Worm (Caenorhabditis elegans): Measurements from ENCODE around the gene npr-38.
A peak's percentile ranks its signal among the peaks of the same experiment; 100 is the strongest.

Gene npr-38

DNA sequence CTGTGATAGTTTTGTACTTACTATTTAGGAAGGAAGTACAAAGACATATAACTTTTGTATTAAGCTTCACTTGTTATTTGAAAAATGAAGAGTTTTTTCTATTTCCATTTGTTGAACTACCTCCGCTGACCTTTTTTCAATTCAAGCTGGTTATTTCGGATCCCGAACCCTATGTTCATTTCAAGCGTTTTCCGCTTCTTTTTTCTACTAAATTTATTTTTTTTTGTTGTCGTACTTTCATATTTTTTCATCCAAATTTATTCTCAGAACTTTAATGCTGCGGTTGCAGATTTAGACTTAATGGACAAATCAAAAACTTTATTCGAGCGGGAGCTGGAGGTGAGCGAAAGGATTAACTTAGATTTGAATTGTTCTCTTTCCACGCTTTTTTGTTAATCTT lies 38.5 kb downstream of the npr-38 start, which contains the start of gene C03B1.6:
Gene C03B1.6 (plus strand): TSS at position 301 of the 400 bp plus-strand sequence.
- no peak for TF ChIP-seq ets-5 (GFP tag; IDR thresholded peaks at IDR 0.05)
- peak; percentile 7 for TF ChIP-seq dsc-1 (tag; optimal IDR thresholded peaks at IDR 0.05)

DNA sequence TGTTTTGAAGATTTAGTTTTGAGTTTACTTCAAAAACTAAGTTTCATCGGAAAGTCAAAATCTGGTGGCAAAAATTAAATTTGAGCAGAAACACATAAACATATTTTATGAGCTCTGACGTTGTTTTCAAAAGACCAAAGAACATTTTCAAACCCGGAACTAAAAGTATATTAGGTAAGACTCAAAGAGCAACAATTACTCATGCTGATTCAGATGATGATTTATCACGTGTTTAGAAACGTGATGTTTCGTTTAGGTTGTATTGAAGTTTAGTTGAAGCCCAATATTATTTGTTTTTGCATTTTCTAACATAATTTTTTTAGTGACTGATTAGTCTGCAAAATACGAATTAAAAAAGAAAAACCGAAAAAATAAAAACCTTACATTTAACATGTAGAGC lies 42.3 kb downstream of the npr-38 start:
- TF ChIP-seq nhr-71 (tag; optimal IDR thresholded peaks at IDR 0.05) (peak; percentile 51), unc-130 (tag; optimal IDR thresholded peaks at IDR 0.05) (no peak), fkh-8 (tag; optimal IDR thresholded peaks at IDR 0.05) (peak; percentile 78), sox-4 (tag; optimal IDR thresholded peaks at IDR 0.05) (peak; percentile 43), nhr-20 (tag; optimal IDR thresholded peaks at IDR 0.05) (peak; percentile 3), fkh-4 (tag; optimal IDR thresholded peaks at IDR 0.05; ENCODE audit: borderline replicate concordance) (no peak), nhr-76 (tag; optimal IDR thresholded peaks at IDR 0.05) (no peak), aha-1 (tag; optimal IDR thresholded peaks at IDR 0.05) (no peak), ceh-8 (GFP tag; optimal IDR thresholded peaks at IDR 0.05) (peak; percentile 60), xbp-1 (tag; optimal IDR thresholded peaks at IDR 0.05) (peak; percentile 15)

DNA sequence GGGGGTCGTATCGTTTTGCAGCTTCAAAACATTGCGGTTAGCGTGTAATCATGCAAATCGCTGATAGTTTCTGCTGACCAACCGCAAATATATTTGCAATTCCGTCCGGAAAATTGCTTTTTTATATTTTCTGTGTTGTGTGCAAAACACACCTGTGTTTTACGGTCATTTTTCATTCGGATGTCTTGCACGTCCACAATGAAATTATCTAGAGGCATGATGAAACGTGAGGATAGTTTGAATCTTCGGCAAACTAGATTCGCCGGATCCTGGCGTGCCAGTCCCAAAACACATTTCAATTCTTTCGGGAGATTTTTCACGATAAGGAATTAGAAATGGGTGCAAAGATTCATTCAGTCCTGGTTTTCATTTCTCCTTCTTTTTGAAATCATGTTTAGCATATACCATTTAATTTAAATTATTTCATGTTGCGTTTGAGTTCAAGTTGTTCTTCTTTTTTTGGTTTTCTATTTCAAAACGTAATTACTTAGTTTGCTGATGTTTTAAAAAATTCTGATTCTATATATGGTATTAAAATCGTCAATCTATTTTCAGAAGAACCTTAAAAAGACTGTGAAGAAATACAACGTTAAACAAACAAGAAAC lies 43.6 kb downstream of the npr-38 start, which contains the start of gene C03B1.5:
Gene C03B1.5 (plus strand): TSS at position 556 of the 606 bp plus-strand sequence.
- TF ChIP-seq vab-15 (tag; optimal IDR thresholded peaks at IDR 0.05) (no peak), elt-2 (tag; optimal IDR thresholded peaks at IDR 0.05) (peak; percentile 15), lin-39 (tag; optimal IDR thresholded peaks at IDR 0.05) (no peak), lin-14 (GFP tag; optimal IDR thresholded peaks at IDR 0.05) (no peak), lir-3 (tag; optimal IDR thresholded peaks at IDR 0.05; ENCODE audit: poor library complexity) (no peak), efl-1 (optimal IDR thresholded peaks at IDR 0.05) (no peak), efl-1 (GFP tag; optimal IDR thresholded peaks at IDR 0.05 in 1 of 2) (peak in 1 of 2 experiments; percentile 91), ztf-11 (tag; optimal IDR thresholded peaks at IDR 0.05) (no peak), aly-2 (tag; optimal IDR thresholded peaks at IDR 0.05) (no peak), jun-1 (tag; optimal IDR thresholded peaks at IDR 0.05) (no peak), ceh-63 (GFP tag; optimal IDR thresholded peaks at IDR 0.05) (no peak), lin-35 (GFP tag; optimal IDR thresholded peaks at IDR 0.05) (no peak)

DNA sequence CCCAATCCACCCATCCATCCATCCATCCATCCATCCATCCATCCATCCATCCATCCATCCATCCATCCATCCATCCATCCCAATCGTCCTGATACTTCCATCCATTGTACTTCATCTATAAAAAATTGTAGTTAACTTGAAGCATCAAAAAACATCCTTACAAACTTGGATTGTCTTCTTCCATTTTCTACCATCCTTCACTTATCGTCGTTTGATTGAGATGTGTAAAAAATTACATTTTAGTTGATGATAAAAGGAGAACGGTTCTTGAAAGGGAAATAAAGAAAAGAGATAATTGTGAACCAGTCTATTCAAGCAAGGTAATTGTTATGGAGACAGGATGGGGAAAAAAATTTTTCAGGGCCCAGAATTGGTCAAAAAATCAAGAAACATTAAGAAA lies 46.3 kb downstream of the npr-38 start, which contains the start of gene C03B1.10:
Gene C03B1.10 (minus strand): TSS at position 101 of the 400 bp plus-strand sequence.
- no peak for TF ChIP-seq C34B4.2 (tag; optimal IDR thresholded peaks at IDR 0.05)
- TF ChIP-seq ces-1 (GFP tag; optimal IDR thresholded peaks at IDR 0.05) = no peak

DNA sequence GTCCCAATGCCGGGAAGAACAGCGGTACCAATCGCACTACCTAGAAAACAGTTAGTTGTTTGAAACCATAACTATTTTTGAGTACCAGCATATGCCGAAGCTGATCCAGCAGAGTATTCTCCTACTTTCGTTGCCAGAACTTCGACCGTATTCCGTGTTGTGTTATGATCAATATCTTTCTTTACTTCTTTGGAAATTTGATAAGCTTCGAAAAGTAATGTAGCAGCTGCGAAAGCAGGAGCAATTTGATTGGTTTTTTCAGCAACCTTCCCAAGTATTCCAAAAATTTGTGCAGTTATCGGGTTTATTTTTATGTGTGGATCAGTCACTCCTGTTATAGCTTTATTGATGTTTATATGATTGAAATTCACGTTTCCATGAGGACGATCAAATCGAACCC lies 48.6 kb downstream of the npr-38 start:
- TF ChIP-seq Y116A8C.19 (tag; optimal IDR thresholded peaks at IDR 0.05; ENCODE audit: borderline replicate concordance) (no peak), snu-23 (GFP tag; optimal IDR thresholded peaks at IDR 0.05) (no peak), nhr-47 (tag; optimal IDR thresholded peaks at IDR 0.05) (no peak), nhr-28 (tag; optimal IDR thresholded peaks at IDR 0.05) (no peak), lin-39 (tag; optimal IDR thresholded peaks at IDR 0.05) (no peak), nhr-11 (tag; optimal IDR thresholded peaks at IDR 0.05) (no peak), snpc-4 (tag; optimal IDR thresholded peaks at IDR 0.05) (no peak), nhr-237 (tag; optimal IDR thresholded peaks at IDR 0.05) (no peak), C16A3.4 (tag; optimal IDR thresholded peaks at IDR 0.05) (no peak), unc-98 (GFP tag; IDR thresholded peaks at IDR 0.05) (no peak), hpl-2 (GFP tag; optimal IDR thresholded peaks at IDR 0.05) (no peak), zag-1 (tag; optimal IDR thresholded peaks at IDR 0.05) (no peak), fkh-4 (tag; optimal IDR thresholded peaks at IDR 0.05; ENCODE audit: borderline replicate concordance) (no peak), ceh-90 (tag; optimal IDR thresholded peaks at IDR 0.05) (no peak), aly-2 (tag; optimal IDR thresholded peaks at IDR 0.05) (no peak)
